Fruit fly (Drosophila melanogaster): Measurements from ENCODE around the gene CG14913.

The CG14913 gene

DNA sequence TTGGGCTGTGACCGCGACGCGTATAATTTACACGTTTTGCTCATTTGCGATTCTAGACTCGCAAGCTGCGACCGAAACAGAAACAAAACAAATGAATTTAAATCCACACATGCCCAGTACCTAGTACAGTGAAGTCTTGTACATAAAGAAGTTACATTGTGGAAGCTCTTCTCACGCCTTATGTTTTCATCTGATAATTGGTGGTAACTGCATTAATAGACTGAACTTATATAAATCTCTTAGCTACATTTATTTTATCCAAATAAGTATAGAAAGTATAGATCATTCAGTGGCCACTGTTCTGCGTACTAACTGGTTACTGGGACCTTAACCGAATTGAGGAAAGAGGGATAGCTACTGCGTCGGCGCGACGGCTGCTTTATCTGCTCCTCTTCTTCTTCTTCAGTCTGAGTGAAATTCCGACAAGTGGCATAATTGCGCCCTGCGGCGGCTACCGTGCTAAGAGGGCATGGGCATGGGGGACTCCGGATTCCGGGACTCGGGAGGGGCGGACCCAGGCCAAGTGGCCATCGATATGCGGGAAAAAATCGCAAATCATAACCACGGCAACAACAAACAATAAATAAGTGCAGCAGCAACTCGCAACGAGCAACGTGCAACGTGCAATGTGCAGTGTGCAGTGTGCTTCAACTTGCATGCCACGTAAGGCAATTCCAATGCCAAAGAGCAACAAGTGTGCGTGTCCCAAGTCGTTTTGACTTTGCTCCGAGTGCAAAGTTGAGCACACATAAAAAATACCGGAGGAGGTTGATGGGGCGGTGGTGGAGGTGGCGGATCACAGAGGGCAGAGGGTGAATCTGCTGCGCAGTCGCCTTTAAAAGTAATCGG lies 35.1 kb downstream of the CG14913 start:
- no peak for TF ChIP-seq Hr96 (GFP tag; optimal IDR thresholded peaks at IDR 0.05)
- no peak for TF ChIP-seq kay (GFP tag; ENCODE audit: borderline replicate concordance)
- no peak for TF ChIP-seq CG14711 (tag; optimal IDR thresholded peaks at IDR 0.05)
- TF ChIP-seq CG7101 (tag; optimal IDR thresholded peaks at IDR 0.05) = no peak
- TF ChIP-seq toe (GFP tag; optimal IDR thresholded peaks at IDR 0.05) = no peak
- TF ChIP-seq Clk (GFP tag; optimal IDR thresholded peaks at IDR 0.05) = no peak
- TF ChIP-seq CG11617 (GFP tag; optimal IDR thresholded peaks at IDR 0.05) = no peak
- TF ChIP-seq bab1 (GFP tag; optimal IDR thresholded peaks at IDR 0.05) = no peak
- TF ChIP-seq Crg-1 (GFP tag; optimal IDR thresholded peaks at IDR 0.05) = no peak
- no peak for TF ChIP-seq CG1620 (GFP tag; optimal IDR thresholded peaks at IDR 0.05)
- TF ChIP-seq cic (GFP tag; optimal IDR thresholded peaks at IDR 0.05) = no peak
- no peak for TF ChIP-seq ovo (GFP tag; optimal IDR thresholded peaks at IDR 0.05)
- TF ChIP-seq pad (GFP tag; optimal IDR thresholded peaks at IDR 0.05) = no peak
- no peak for TF ChIP-seq CG33017 (tag; optimal IDR thresholded peaks at IDR 0.05)
- TF ChIP-seq Mnt (GFP tag; optimal IDR thresholded peaks at IDR 0.05) = no peak
- TF ChIP-seq CG5204 (GFP tag; optimal IDR thresholded peaks at IDR 0.05) = no peak
- TF ChIP-seq CG12768 (GFP tag; optimal IDR thresholded peaks at IDR 0.05) = no peak

DNA sequence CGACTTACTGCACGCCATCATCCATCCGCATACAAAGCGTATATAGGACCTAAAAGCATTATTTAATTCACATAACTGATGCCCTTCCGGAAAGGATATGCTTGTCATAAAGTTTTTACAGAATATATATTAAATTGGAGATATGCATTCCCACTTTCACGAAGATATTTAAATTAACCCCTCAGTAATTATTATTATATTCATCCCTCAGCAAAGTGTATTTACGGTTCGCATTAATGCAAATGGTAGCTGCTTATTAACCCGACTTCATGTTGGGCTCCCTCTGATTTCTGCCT lies 35.6 kb downstream of the CG14913 start:
- TF ChIP-seq Mnt (GFP tag; optimal IDR thresholded peaks at IDR 0.05) (no peak), CG14711 (tag; optimal IDR thresholded peaks at IDR 0.05) (no peak), CG7045 (GFP tag; optimal IDR thresholded peaks at IDR 0.05) (no peak), CG12768 (GFP tag; optimal IDR thresholded peaks at IDR 0.05) (no peak), Clk (GFP tag; optimal IDR thresholded peaks at IDR 0.05) (no peak), Hr96 (GFP tag; optimal IDR thresholded peaks at IDR 0.05) (no peak), Crg-1 (GFP tag; optimal IDR thresholded peaks at IDR 0.05) (no peak), cnc (optimal IDR thresholded peaks at IDR 0.05) (no peak), bab1 (GFP tag; optimal IDR thresholded peaks at IDR 0.05) (no peak), ovo (GFP tag; optimal IDR thresholded peaks at IDR 0.05) (no peak), cic (GFP tag; optimal IDR thresholded peaks at IDR 0.05) (no peak), tj (GFP tag; optimal IDR thresholded peaks at IDR 0.05) (no peak), kay (GFP tag; ENCODE audit: borderline replicate concordance) (no peak), pad (GFP tag; optimal IDR thresholded peaks at IDR 0.05) (no peak), CG7101 (tag; optimal IDR thresholded peaks at IDR 0.05) (no peak), CG1620 (GFP tag; optimal IDR thresholded peaks at IDR 0.05) (no peak), CG5204 (GFP tag; optimal IDR thresholded peaks at IDR 0.05) (no peak), CG33017 (tag; optimal IDR thresholded peaks at IDR 0.05) (no peak)

DNA sequence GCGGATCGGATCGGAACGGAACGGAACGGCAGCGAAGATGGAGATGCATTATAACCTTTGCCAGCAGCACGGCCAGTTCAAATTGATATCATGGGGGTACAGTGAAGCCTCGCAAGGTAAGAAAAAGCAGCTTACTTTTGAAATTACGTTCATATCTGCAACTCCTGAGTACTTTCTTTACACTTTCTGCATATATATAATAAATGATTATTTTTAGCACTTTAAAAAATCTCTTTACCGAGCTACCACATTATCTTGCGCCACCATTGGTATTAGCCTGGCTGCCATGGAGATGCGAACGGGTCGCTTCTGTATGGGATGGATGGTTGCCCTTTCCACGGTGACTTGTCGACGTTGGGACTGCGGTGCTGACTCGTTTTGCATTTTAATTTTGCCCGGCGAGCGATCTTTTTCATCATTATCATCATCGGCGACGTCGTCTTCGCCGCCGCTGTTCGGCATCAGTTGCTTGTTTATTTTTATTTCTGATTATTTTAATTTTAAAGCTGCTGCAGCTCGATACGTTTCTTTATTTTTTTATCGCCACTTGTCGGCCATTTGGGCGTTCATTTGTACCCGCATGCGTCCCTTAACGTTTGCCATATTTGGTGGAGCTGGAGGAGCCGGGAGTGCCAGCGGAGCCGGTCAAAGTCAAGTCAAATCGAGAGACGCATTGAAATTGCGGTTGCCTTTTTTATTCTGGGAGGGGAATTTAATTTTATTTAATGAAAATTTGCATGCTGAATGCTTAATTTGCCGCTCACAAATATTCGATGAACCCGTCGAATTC lies 36.4 kb downstream of the CG14913 start:
- TF ChIP-seq CG7045 (GFP tag; optimal IDR thresholded peaks at IDR 0.05) (no peak), pad (GFP tag; optimal IDR thresholded peaks at IDR 0.05) (no peak), kay (GFP tag; ENCODE audit: borderline replicate concordance) (peak; percentile 60)

DNA sequence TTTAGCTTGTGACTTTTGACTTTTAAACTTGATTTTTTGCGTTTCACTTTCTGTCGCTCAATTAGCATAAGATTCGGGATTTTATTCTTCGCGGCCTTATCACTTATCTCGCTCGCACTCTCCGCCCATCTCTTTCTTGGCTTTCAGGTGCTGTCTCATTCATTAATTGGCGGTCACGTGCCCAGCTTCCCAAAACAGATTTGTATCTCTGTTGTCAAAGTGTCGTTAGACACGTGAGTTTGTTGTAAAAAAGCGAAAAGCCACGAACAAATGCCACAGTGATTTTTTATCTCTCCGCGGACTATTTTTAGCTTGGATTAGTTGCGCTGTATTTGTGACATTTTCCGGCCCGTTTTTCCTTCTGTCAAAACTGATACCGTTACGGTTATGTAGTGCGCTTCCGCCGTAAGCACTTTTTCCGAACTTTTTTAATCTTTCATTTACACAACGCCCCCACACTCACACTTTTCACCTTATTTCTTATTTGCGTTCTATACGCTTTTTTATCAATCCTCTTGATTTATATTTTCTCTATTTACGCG lies 40.1 kb downstream of the CG14913 start:
- TF ChIP-seq CG1620 (GFP tag; optimal IDR thresholded peaks at IDR 0.05) = no peak
- no peak for TF ChIP-seq CG7101 (tag; optimal IDR thresholded peaks at IDR 0.05)
- TF ChIP-seq ovo (GFP tag; optimal IDR thresholded peaks at IDR 0.05) = no peak
- TF ChIP-seq CG12768 (GFP tag; optimal IDR thresholded peaks at IDR 0.05) = no peak
- no peak for TF ChIP-seq bab1 (GFP tag; optimal IDR thresholded peaks at IDR 0.05)
- TF ChIP-seq kay (GFP tag; ENCODE audit: borderline replicate concordance) = no peak
- no peak for TF ChIP-seq pad (GFP tag; optimal IDR thresholded peaks at IDR 0.05)
- no peak for TF ChIP-seq Clk (GFP tag; optimal IDR thresholded peaks at IDR 0.05)
- no peak for TF ChIP-seq cic (GFP tag; optimal IDR thresholded peaks at IDR 0.05)
- no peak for TF ChIP-seq CG33017 (tag; optimal IDR thresholded peaks at IDR 0.05)
- TF ChIP-seq toe (GFP tag; optimal IDR thresholded peaks at IDR 0.05) = no peak
- TF ChIP-seq tj (GFP tag; optimal IDR thresholded peaks at IDR 0.05) = no peak
- no peak for TF ChIP-seq CG5204 (GFP tag; optimal IDR thresholded peaks at IDR 0.05)
- no peak for TF ChIP-seq CG14711 (tag; optimal IDR thresholded peaks at IDR 0.05)
- no peak for TF ChIP-seq Mnt (GFP tag; optimal IDR thresholded peaks at IDR 0.05)
- TF ChIP-seq Hr96 (GFP tag; optimal IDR thresholded peaks at IDR 0.05) = no peak
- no peak for TF ChIP-seq CG7045 (GFP tag; optimal IDR thresholded peaks at IDR 0.05)
- TF ChIP-seq Crg-1 (GFP tag; optimal IDR thresholded peaks at IDR 0.05) = no peak
- TF ChIP-seq cnc (optimal IDR thresholded peaks at IDR 0.05) = no peak

DNA sequence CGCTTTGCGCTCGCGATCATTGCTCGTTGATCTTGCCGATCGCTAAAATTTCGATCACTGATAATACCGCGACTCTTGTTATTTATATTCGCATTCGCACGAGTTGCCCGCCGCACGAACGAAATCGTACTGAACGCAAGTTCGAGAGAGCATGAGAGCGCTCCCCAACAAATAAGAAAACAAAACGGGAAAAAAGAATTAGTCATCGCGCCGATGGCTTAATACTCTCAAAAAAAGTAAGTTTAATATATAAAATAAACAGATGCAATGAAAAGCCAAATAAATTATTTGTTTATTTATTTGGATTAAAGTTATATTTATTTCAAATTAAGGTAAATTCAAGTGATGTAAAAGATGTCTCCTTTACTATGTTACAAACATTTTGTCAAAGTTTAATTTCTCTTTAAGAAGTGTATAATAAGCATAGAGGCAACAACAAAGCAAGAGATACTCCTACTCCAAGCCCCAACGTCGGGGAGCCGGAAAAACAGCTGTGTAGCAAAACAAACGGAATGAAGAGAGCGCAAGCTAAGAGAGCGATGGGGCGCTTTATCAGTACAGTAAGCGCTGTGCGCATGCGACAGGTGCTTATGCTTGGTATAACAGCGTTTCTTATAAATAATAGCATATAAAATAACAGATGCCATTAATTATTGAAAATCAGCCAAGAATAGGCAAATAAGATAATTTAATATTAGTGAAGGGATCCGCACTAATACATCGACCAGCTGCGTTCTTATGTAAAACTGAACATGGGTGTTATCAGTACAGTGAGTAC lies 40.7 kb downstream of the CG14913 start:
- TF ChIP-seq Hr96 (GFP tag; optimal IDR thresholded peaks at IDR 0.05) = peak; percentile 41
- TF ChIP-seq toe (GFP tag; optimal IDR thresholded peaks at IDR 0.05) = peak; percentile 38
- TF ChIP-seq CG5204 (GFP tag; optimal IDR thresholded peaks at IDR 0.05) = peak; percentile 81
- TF ChIP-seq tj (GFP tag; optimal IDR thresholded peaks at IDR 0.05) = peak; percentile 40
- no peak for TF ChIP-seq Clk (GFP tag; optimal IDR thresholded peaks at IDR 0.05)
- TF ChIP-seq Mnt (GFP tag; optimal IDR thresholded peaks at IDR 0.05) = peak; percentile 59
- no peak for TF ChIP-seq cnc (optimal IDR thresholded peaks at IDR 0.05)
- TF ChIP-seq pad (GFP tag; optimal IDR thresholded peaks at IDR 0.05) = peak; percentile 54
- peak; percentile 63 for TF ChIP-seq CG11617 (GFP tag; optimal IDR thresholded peaks at IDR 0.05)
- TF ChIP-seq kay (GFP tag; ENCODE audit: borderline replicate concordance) = peak; percentile 96
- peak; percentile 71 for TF ChIP-seq CG12768 (GFP tag; optimal IDR thresholded peaks at IDR 0.05)
- no peak for TF ChIP-seq Crg-1 (GFP tag; optimal IDR thresholded peaks at IDR 0.05)
- peak; percentile 70 for TF ChIP-seq cic (GFP tag; optimal IDR thresholded peaks at IDR 0.05)
- TF ChIP-seq bab1 (GFP tag; optimal IDR thresholded peaks at IDR 0.05) = peak; percentile 75
- TF ChIP-seq CG33017 (tag; optimal IDR thresholded peaks at IDR 0.05) = peak; percentile 25
- TF ChIP-seq CG14711 (tag; optimal IDR thresholded peaks at IDR 0.05) = peak; percentile 16
- peak; percentile 34 for TF ChIP-seq CG1620 (GFP tag; optimal IDR thresholded peaks at IDR 0.05)
- peak; percentile 11 for TF ChIP-seq ovo (GFP tag; optimal IDR thresholded peaks at IDR 0.05)
- peak; percentile 51 for TF ChIP-seq CG7045 (GFP tag; optimal IDR thresholded peaks at IDR 0.05)
- TF ChIP-seq CG7101 (tag; optimal IDR thresholded peaks at IDR 0.05) = peak; percentile 44

All from whole organism, adult.